Worm (Caenorhabditis elegans) whole organism, L2 larva: ENCODE measurements around the gene R09E12.9.

ENCODE experiments used
- Y55F3AM.14 ChIP-seq: fragments of 200-800 bp; sonication (Bioruptor generic); optimal IDR thresholded peaks from 2 replicates; lab custom pipeline; 2018; ENCODE audit warnings: mild to moderate bottlenecking, missing genetic modification characterization, missing compliant biosample characterization
- ZK546.5 ChIP-seq: sonication (generic microtip); optimal IDR thresholded peaks from 2 replicates; lab custom pipeline; 2017; ENCODE audit warnings: missing biosample characterization, missing genetic modification characterization
- ama-1 ChIP-seq: fragments of 150-350 bp; optimal IDR thresholded peaks from 2 replicates; lab custom pipeline; 2018; ENCODE audit warnings: inconsistent platforms
- elt-3 ChIP-seq: sonication (generic microtip); optimal IDR thresholded peaks from 2 replicates; lab custom pipeline; 2017; ENCODE audit warnings: missing biosample characterization, missing genetic modification characterization
- lin-39 ChIP-seq: fragments of 150-350 bp; optimal IDR thresholded peaks from 2 replicates; lab custom pipeline; 2014; ENCODE audit warnings: missing biosample characterization, missing genetic modification reagents, missing genetic modification characterization
- nhr-237 ChIP-seq: fragments of 150-350 bp; optimal IDR thresholded peaks from 2 replicates; lab custom pipeline; 2014; ENCODE audit warnings: missing biosample characterization, missing genetic modification characterization
- nhr-6 ChIP-seq: fragments of 150-350 bp; optimal IDR thresholded peaks from 2 replicates; lab custom pipeline; 2014; ENCODE audit warnings: missing biosample characterization, missing genetic modification characterization
- nhr-77 ChIP-seq: fragments of 150-350 bp; optimal IDR thresholded peaks from 2 replicates; lab custom pipeline; 2014; ENCODE audit warnings: missing biosample characterization, missing genetic modification characterization
- skn-1 ChIP-seq: sonication (generic microtip); optimal IDR thresholded peaks from 2 replicates; lab custom pipeline; 2017; ENCODE audit warnings: missing biosample characterization, missing genetic modification characterization
- snpc-4 ChIP-seq: fragments of 150-350 bp; optimal IDR thresholded peaks from 2 replicates; lab custom pipeline; 2014; ENCODE audit warnings: missing biosample characterization, missing genetic modification characterization
- ztf-11 ChIP-seq: sonication (generic microtip); optimal IDR thresholded peaks from 2 replicates; lab custom pipeline; 2017; ENCODE audit warnings: missing biosample characterization, missing genetic modification characterization

DNA sequence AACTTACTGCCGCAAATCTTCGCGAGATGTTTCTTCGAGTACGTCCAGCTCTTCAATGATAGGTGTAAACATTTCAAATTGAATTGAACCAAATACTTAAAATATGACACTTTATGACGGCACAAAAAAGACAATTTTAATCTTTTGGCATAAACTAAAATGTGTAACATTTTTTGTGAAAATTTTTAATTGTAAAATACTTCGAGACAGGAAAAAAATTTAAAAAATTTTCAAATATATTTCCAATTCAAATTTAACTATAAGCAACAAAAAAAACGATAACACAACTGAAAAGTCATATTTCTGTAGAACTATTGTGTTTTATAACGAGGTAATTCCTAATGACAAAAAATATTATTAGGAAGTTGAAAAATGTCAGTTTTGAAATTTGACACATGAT, 15.5 kb upstream of the R09E12.9 start, which contains the start of gene C05E4.12:
- TF ChIP-seq lin-39 (tag; lab: Kevin White, UChicago) (no peak), ztf-11 (tag; lab: Kevin White, UChicago) (no peak), Y55F3AM.14 (no peak), ZK546.5 (tag; lab: Kevin White, UChicago) (no peak), skn-1 (no peak), nhr-77 (tag; lab: Kevin White, UChicago) (no peak), elt-3 (no peak), nhr-6 (tag; lab: Kevin White, UChicago) (no peak), nhr-237 (tag; lab: Kevin White, UChicago) (no peak), snpc-4 (no peak), ama-1 (lab: Kevin White, UChicago) (no peak)
